Fruit fly (Drosophila melanogaster): ENCODE results near the gene TotE.

TotE gene

dm6 chr2L:19941352-19941851, 28.1 kb upstream of the TotE start (continued):
- TF ChIP-seq sqz (GFP tag; optimal IDR thresholded peaks at IDR 0.05) (peak; percentile 3), NfI (GFP tag; optimal IDR thresholded peaks at IDR 0.05) (peak; percentile 78), pum (GFP tag; optimal IDR thresholded peaks at IDR 0.05) (peak; percentile 75), fd96Cb (tag; optimal IDR thresholded peaks at IDR 0.05) (peak; percentile 73), yki (optimal IDR thresholded peaks at IDR 0.05) (no peak), ab (GFP tag; optimal IDR thresholded peaks at IDR 0.05) (peak; percentile 78), HLH4C (GFP tag; IDR thresholded peaks at IDR 0.05; ENCODE audit: partially characterized antibody) (no peak), CG6254 (GFP tag; optimal IDR thresholded peaks at IDR 0.05) (peak; percentile 60), rib (GFP tag; IDR thresholded peaks at IDR 0.05) (peak; percentile 88), fd3F (GFP tag; optimal IDR thresholded peaks at IDR 0.05) (peak; percentile 80), CG4820 (GFP tag; optimal IDR thresholded peaks at IDR 0.05) (peak; percentile 5), CG7963 (GFP tag; IDR thresholded peaks at IDR 0.05; ENCODE audit: partially characterized antibody) (no peak), CG13424 (tag; optimal IDR thresholded peaks at IDR 0.05) (peak; percentile 85), knrl (GFP tag; IDR thresholded peaks at IDR 0.05; ENCODE audit: partially characterized antibody) (no peak), sima (GFP tag; optimal IDR thresholded peaks at IDR 0.05) (peak; percentile 2), CG12659 (GFP tag; optimal IDR thresholded peaks at IDR 0.05) (peak; percentile 85), ham (GFP tag; IDR thresholded peaks at IDR 0.05) (peak; percentile 80), Poxn (GFP tag; IDR thresholded peaks at IDR 0.05) (peak; percentile 79), tll (GFP tag; optimal IDR thresholded peaks at IDR 0.05) (no peak), Vsx1 (GFP tag; optimal IDR thresholded peaks at IDR 0.05) (peak; percentile 71), Sin3A (optimal IDR thresholded peaks at IDR 0.05) (no peak), CG18599 (GFP tag; optimal IDR thresholded peaks at IDR 0.05) (peak; percentile 86), CG7271 (tag; optimal IDR thresholded peaks at IDR 0.05) (peak; percentile 5), CG13296 (GFP tag; optimal IDR thresholded peaks at IDR 0.05) (peak; percentile 69), lmd (GFP tag; IDR thresholded peaks at IDR 0.05) (peak; percentile 85), gfzf (GFP tag; optimal IDR thresholded peaks at IDR 0.05) (no peak), CG1603 (tag; optimal IDR thresholded peaks at IDR 0.05) (peak; percentile 86), CG9932 (GFP tag; IDR thresholded peaks at IDR 0.05) (peak; percentile 94), exex (tag; optimal IDR thresholded peaks at IDR 0.05) (peak; percentile 15), Hand (GFP tag; optimal IDR thresholded peaks at IDR 0.05) (peak; percentile 35), CG3726 (GFP tag; IDR thresholded peaks at IDR 0.05) (peak; percentile 71; the same call in 2 of the 3 replicates), lilli (GFP tag; optimal IDR thresholded peaks at IDR 0.05) (peak; percentile 93), da (GFP tag; optimal IDR thresholded peaks at IDR 0.05) (peak; percentile 60), CG2202 (tag; optimal IDR thresholded peaks at IDR 0.05) (peak; percentile 53), CG14965 (GFP tag; optimal IDR thresholded peaks at IDR 0.05; ENCODE audit: borderline replicate concordance) (no peak), Hr3 (GFP tag; optimal IDR thresholded peaks at IDR 0.05) (peak; percentile 85), pita (GFP tag; optimal IDR thresholded peaks at IDR 0.05) (no peak), pros (GFP tag; optimal IDR thresholded peaks at IDR 0.05) (no peak), CG9215 (GFP tag; IDR thresholded peaks at IDR 0.05) (peak; percentile 88), CG34224 (GFP tag; IDR thresholded peaks at IDR 0.05; ENCODE audit: partially characterized antibody) (no peak), Lhr (GFP tag; optimal IDR thresholded peaks at IDR 0.05) (peak; percentile 16), D19B (GFP tag; optimal IDR thresholded peaks at IDR 0.05) (peak; percentile 68), hth (optimal IDR thresholded peaks at IDR 0.05) (no peak), CG15011 (GFP tag; optimal IDR thresholded peaks at IDR 0.05) (peak; percentile 60), CG8290 (GFP tag; optimal IDR thresholded peaks at IDR 0.05) (peak; percentile 59), CG8290 (tag; optimal IDR thresholded peaks at IDR 0.05) (peak in 1 of 2 experiments; percentile 88), sr (GFP tag; IDR thresholded peaks at IDR 0.05) (peak; percentile 45; the same call in 1 of the 3 replicates), CG3163 (GFP tag; optimal IDR thresholded peaks at IDR 0.05) (peak; percentile 75), nau (GFP tag; optimal IDR thresholded peaks at IDR 0.05) (peak; percentile 82), trem (tag; optimal IDR thresholded peaks at IDR 0.05) (peak; percentile 20)

Data from whole organism, embryonic.